Worm (Caenorhabditis elegans): ENCODE data around the gene Y57G11C.43.

The Y57G11C.43 gene

DNA sequence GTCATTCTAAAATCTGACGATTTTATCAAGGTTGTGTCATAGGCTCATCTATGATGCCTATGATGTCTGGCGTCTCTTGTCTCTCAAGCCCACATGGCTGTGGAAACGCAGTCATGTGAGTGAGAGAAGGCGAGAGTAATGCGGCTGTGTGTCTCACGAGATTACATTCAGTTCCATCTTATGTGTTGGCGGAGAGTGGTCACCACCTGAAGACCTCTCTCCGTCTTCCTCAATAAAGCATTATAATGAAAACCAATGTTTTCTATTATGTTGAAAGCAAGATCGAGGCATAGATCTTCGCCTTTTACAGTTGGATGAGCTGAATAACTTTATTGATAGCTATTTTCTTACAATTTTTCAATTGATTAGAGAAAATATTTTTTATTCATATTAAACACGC lies 5.9 kb upstream of the Y57G11C.43 start (continued):
- TF ChIP-seq swsn-7 (tag; optimal IDR thresholded peaks at IDR 0.05) (peak; percentile 57), elt-3 (tag; optimal IDR thresholded peaks at IDR 0.05) (peak in 1 of 6 experiments; percentile 28), lir-3 (tag; optimal IDR thresholded peaks at IDR 0.05; ENCODE audit: poor library complexity) (peak; percentile 47), jun-1 (tag; optimal IDR thresholded peaks at IDR 0.05) (peak; percentile 2), mep-1 (tag; optimal IDR thresholded peaks at IDR 0.05) (peak; percentile 64), rnt-1 (tag; optimal IDR thresholded peaks at IDR 0.05) (peak; percentile 57), isw-1 (GFP tag; IDR thresholded peaks at IDR 0.05) (peak; percentile 60), skn-1 (tag; optimal IDR thresholded peaks at IDR 0.05) (peak; percentile 24), elt-2 (tag; optimal IDR thresholded peaks at IDR 0.05) (peak; percentile 47), nhr-71 (tag; optimal IDR thresholded peaks at IDR 0.05) (peak; percentile 89)

DNA sequence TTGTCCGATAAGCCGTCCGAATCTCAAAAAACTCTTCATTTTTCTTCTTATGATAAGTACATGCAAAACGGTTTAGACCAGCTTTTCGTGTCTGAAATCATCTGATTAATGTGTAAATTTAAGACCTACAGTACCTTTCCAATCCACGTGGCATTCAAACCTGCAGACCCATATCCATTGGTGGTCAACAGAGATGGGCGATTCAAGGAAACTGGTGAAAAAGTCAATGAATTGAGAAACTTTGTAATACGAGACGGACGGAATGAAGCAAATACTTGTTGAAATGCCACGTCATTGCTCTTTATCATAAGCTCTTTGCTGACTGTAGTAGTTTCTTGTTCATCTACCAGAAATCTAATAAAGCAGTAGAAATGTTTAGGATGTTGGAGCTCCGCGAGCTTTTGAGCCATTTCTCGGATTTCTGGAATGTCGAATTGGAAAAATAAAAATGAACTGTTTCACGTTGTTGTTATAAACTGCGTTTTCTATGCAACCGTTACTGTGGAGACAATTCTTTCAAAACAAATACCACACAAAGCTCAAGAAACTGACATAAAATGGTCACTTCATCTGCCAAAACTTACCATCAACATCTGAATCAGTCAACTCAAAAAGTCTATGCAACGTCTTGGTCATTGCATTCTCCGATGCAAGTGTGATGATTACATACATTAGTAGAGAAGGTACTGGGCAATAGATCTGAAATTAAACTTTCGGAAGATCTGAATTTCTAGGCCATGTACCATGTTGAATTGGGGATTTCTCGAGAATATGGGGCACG lies 5.1 kb upstream of the Y57G11C.43 start:
- TF ChIP-seq efl-1 (optimal IDR thresholded peaks at IDR 0.05) (no peak), efl-1 (GFP tag; optimal IDR thresholded peaks at IDR 0.05 in 1 of 2) (peak in 1 of 2 experiments; percentile 18), ama-1 (optimal IDR thresholded peaks at IDR 0.05) (peak; percentile 79), nhr-71 (tag; optimal IDR thresholded peaks at IDR 0.05) (peak; percentile 45), swsn-7 (tag; optimal IDR thresholded peaks at IDR 0.05) (no peak), lin-39 (tag; optimal IDR thresholded peaks at IDR 0.05) (no peak), rnt-1 (tag; optimal IDR thresholded peaks at IDR 0.05) (peak; percentile 17), fkh-10 (GFP tag; optimal IDR thresholded peaks at IDR 0.05) (no peak), efl-3 (GFP tag; optimal IDR thresholded peaks at IDR 0.05) (no peak), ztf-4 (tag; optimal IDR thresholded peaks at IDR 0.05) (peak; percentile 38), ces-1 (GFP tag; optimal IDR thresholded peaks at IDR 0.05) (no peak), nhr-84 (tag; optimal IDR thresholded peaks at IDR 0.05) (no peak), alr-1 (tag; optimal IDR thresholded peaks at IDR 0.05; ENCODE audit: borderline replicate concordance) (no peak), vab-15 (tag; optimal IDR thresholded peaks at IDR 0.05) (peak; percentile 46), ceh-88 (GFP tag; IDR thresholded peaks at IDR 0.05) (peak; percentile 16; the same call in 1 of the 2 replicates), ets-5 (GFP tag; IDR thresholded peaks at IDR 0.05) (0 out of 2 replicates have a peak, but pooled peaks have one; percentile 33), lin-15B (tag; optimal IDR thresholded peaks at IDR 0.05) (no peak), unc-30 (tag; optimal IDR thresholded peaks at IDR 0.05) (no peak), skn-1 (tag; optimal IDR thresholded peaks at IDR 0.05) (no peak), lsy-2 (tag; optimal IDR thresholded peaks at IDR 0.05) (peak in 1 of 2 experiments; percentile 1)

ce11 chrIV:14764719-14765173 lies 4.5 kb upstream of the Y57G11C.43 start:
- TF ChIP-seq lin-39 (tag; optimal IDR thresholded peaks at IDR 0.05) (no peak), ceh-63 (GFP tag; optimal IDR thresholded peaks at IDR 0.05) (no peak), lin-35 (GFP tag; optimal IDR thresholded peaks at IDR 0.05) (no peak), ceh-8 (GFP tag; optimal IDR thresholded peaks at IDR 0.05) (no peak), C34B4.2 (tag; optimal IDR thresholded peaks at IDR 0.05) (no peak), ces-1 (GFP tag; optimal IDR thresholded peaks at IDR 0.05) (no peak), irx-1 (tag; optimal IDR thresholded peaks at IDR 0.05) (no peak)

ce11 chrIV:14765336-14765735 lies 3.9 kb upstream of the Y57G11C.43 start, which contains the start of gene Y57G11C.5:
Gene Y57G11C.5, minus strand, starts transcription at chrIV:14765436.
- TF ChIP-seq xbp-1 (tag; optimal IDR thresholded peaks at IDR 0.05) (no peak), sox-4 (tag; optimal IDR thresholded peaks at IDR 0.05) (no peak), C16A3.4 (tag; optimal IDR thresholded peaks at IDR 0.05) (no peak)

DNA sequence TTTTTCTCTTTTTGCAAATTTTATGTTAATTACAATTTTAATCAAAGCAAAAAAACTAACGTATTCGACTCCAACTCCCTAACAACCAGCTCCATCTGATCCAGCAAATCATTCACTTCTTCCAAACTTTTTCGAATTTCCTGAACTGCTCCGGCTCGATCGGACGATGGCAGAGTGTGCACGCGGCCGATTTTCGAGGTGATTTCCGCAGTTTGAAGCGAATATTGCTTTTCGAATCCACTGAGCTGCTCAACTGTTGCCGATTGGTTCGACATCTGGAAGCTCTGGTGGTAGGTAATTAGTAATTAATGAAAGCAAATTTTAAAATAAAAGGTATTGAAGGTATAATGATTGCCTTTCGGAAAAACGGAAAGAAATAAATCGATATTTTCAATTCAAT lies 2.9 kb upstream of the Y57G11C.43 start, which contains the start of gene vti-1:
Gene vti-1, minus strand, starts transcription at position 284 of the 400 bp plus-strand sequence.
- TF ChIP-seq pqm-1 (tag; optimal IDR thresholded peaks at IDR 0.05) = no peak
- no peak for TF ChIP-seq ceh-63 (GFP tag; optimal IDR thresholded peaks at IDR 0.05)
- no peak for TF ChIP-seq pax-3 (tag; optimal IDR thresholded peaks at IDR 0.05)
- no peak for TF ChIP-seq lir-3 (tag; optimal IDR thresholded peaks at IDR 0.05; ENCODE audit: poor library complexity)
- no peak for TF ChIP-seq unc-86 (tag; optimal IDR thresholded peaks at IDR 0.05)
- no peak for TF ChIP-seq snu-23 (GFP tag; optimal IDR thresholded peaks at IDR 0.05)
- no peak for TF ChIP-seq F16B12.6 (tag; optimal IDR thresholded peaks at IDR 0.05)
- no peak for TF ChIP-seq unc-62 (GFP tag; optimal IDR thresholded peaks at IDR 0.05)
- TF ChIP-seq aha-1 (tag; optimal IDR thresholded peaks at IDR 0.05) = no peak
- TF ChIP-seq sox-4 (tag; optimal IDR thresholded peaks at IDR 0.05) = no peak
- no peak for TF ChIP-seq Y116A8C.19 (tag; optimal IDR thresholded peaks at IDR 0.05; ENCODE audit: borderline replicate concordance)
- no peak for TF ChIP-seq C16A3.4 (tag; optimal IDR thresholded peaks at IDR 0.05)
- TF ChIP-seq snpc-4 (tag; optimal IDR thresholded peaks at IDR 0.05) = no peak

All from whole organism, L1 larva.